Fruit fly (Drosophila melanogaster): Measurements from ENCODE around the gene Sgs3.

The Sgs3 gene

DNA sequence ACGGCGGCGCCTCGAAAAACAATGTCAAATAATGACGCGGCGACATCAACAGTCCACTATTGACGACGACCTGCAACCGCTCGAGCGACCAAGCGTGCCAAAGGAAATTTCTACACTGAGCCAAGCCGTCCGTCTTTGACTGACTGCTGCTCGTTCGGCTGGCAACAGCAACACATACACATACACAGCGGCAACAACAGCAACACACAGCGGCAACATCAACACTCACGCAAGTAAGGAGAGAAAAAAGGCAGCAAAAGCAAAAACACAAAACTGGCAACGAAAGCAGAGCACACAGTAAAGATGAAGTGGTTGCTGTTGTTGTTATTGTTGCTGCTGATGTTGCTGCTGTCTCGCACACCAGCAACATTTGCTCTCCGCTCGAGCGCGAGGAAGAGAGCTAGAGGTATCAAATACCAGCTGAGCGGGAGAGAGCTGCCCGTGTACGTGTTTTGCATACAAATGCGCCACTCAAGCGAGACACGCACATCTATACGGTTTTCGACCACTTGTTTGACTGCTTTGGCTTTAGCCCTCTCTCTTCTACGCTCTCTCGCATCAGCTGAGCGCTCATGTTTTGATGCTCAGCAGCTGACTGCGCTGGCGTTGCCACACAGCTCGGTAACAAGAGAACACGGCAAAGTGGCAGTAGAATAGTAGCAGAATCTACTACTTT is 41.1 kb downstream of the Sgs3 start (continued):
- TF ChIP-seq pnt (GFP tag; optimal IDR thresholded peaks at IDR 0.05) (no peak), CG18764 (GFP tag; optimal IDR thresholded peaks at IDR 0.05) (no peak), vfl (GFP tag; optimal IDR thresholded peaks at IDR 0.05) (peak; percentile 29), CG11695 (GFP tag; IDR thresholded peaks at IDR 0.05) (no peak), Sox100B (GFP tag; optimal IDR thresholded peaks at IDR 0.05) (no peak), sens (GFP tag) (peak; percentile 76), CG15269 (tag; optimal IDR thresholded peaks at IDR 0.05) (peak; percentile 49), HLH3B (GFP tag; IDR thresholded peaks at IDR 0.05) (0 out of 2 replicates have a peak, but pooled peaks have one; percentile 11), usp (GFP tag; optimal IDR thresholded peaks at IDR 0.05) (no peak), H15 (GFP tag; IDR thresholded peaks at IDR 0.05) (no peak), CG4617 (GFP tag; optimal IDR thresholded peaks at IDR 0.05; ENCODE audit: borderline replicate concordance) (no peak), kni (GFP tag; optimal IDR thresholded peaks at IDR 0.05) (peak; percentile 97), CG18262 (tag; optimal IDR thresholded peaks at IDR 0.05) (peak; percentile 36), ftz-f1 (GFP tag; optimal IDR thresholded peaks at IDR 0.05) (peak; percentile 59), Dek (tag; optimal IDR thresholded peaks at IDR 0.05) (peak; percentile 21), CG17829 (tag; optimal IDR thresholded peaks at IDR 0.05) (peak; percentile 62), gsb-n (tag; optimal IDR thresholded peaks at IDR 0.05) (peak; percentile 14), Elba2 (GFP tag; optimal IDR thresholded peaks at IDR 0.05) (no peak), bigmax (GFP tag; optimal IDR thresholded peaks at IDR 0.05) (peak; percentile 0), CG7987 (GFP tag; optimal IDR thresholded peaks at IDR 0.05) (no peak), CG17385 (GFP tag; optimal IDR thresholded peaks at IDR 0.05) (peak; percentile 26), Doc2 (GFP tag; IDR thresholded peaks at IDR 0.05) (no peak), CG1529 (GFP tag; optimal IDR thresholded peaks at IDR 0.05) (peak; percentile 32), Sry-β (GFP tag; optimal IDR thresholded peaks at IDR 0.05) (no peak), CG3163 (GFP tag; optimal IDR thresholded peaks at IDR 0.05) (peak; percentile 59), CG31365 (tag; optimal IDR thresholded peaks at IDR 0.05) (peak; percentile 32), wdn (GFP tag; IDR thresholded peaks at IDR 0.05) (0 out of 2 replicates have a peak, but pooled peaks have one; percentile 15), Six4 (GFP tag; optimal IDR thresholded peaks at IDR 0.05) (no peak), cad (GFP tag; optimal IDR thresholded peaks at IDR 0.05) (no peak), knrl (GFP tag; IDR thresholded peaks at IDR 0.05; ENCODE audit: partially characterized antibody) (peak; percentile 34; the same call in 1 of the 3 replicates), eve (GFP tag; optimal IDR thresholded peaks at IDR 0.05) (no peak), CG8944 (GFP tag; optimal IDR thresholded peaks at IDR 0.05) (no peak), Med (GFP tag) (peak; percentile 92), Ets97D (GFP tag; optimal IDR thresholded peaks at IDR 0.05) (no peak), hb (GFP tag; IDR thresholded peaks at IDR 0.05; ENCODE audit: partially characterized antibody) (no peak), CG31388 (GFP tag; optimal IDR thresholded peaks at IDR 0.05) (no peak), Hey (tag; optimal IDR thresholded peaks at IDR 0.05) (no peak), Pdp1 (GFP tag; optimal IDR thresholded peaks at IDR 0.05) (no peak), bcd (GFP tag; optimal IDR thresholded peaks at IDR 0.05) (no peak), Ada2b (GFP tag; IDR thresholded peaks at IDR 0.05) (no peak), luna (GFP tag; optimal IDR thresholded peaks at IDR 0.05) (no peak), BtbVII (GFP tag; optimal IDR thresholded peaks at IDR 0.05) (peak; percentile 59), Dll (GFP tag; IDR thresholded peaks at IDR 0.05; ENCODE audit: partially characterized antibody) (peak; percentile 82), wek (GFP tag; optimal IDR thresholded peaks at IDR 0.05) (peak; percentile 1), zen2 (GFP tag; IDR thresholded peaks at IDR 0.05; ENCODE audit: partially characterized antibody) (peak; percentile 95), pita (GFP tag; optimal IDR thresholded peaks at IDR 0.05) (no peak), CG8089 (GFP tag; optimal IDR thresholded peaks at IDR 0.05) (peak; percentile 4), cwo (GFP tag; optimal IDR thresholded peaks at IDR 0.05) (peak; percentile 43), sqz (GFP tag; optimal IDR thresholded peaks at IDR 0.05) (peak; percentile 42), Meics (GFP tag; optimal IDR thresholded peaks at IDR 0.05) (no peak)

All from whole organism, embryonic.